Worm (Caenorhabditis elegans) whole organism, young adult: Measurements from ENCODE around the gene K11H12.3.

Source experiments
- F33H1.4 ChIP-seq: fragments of 200-800 bp; sonication (Bioruptor generic); IDR thresholded peaks from 2 replicates; pipeline ENCODE4 v1.3.6; 2022; ENCODE audit warnings: missing genetic modification reagents, missing genetic modification characterization, missing compliant biosample characterization
- F57C9.4 ChIP-seq: sonication (generic microtip); optimal IDR thresholded peaks from 2 replicates; lab custom pipeline; 2017; ENCODE audit warnings: mild to moderate bottlenecking, missing genetic modification characterization, missing compliant biosample characterization
- T07F8.4 ChIP-seq: sonication (generic microtip); optimal IDR thresholded peaks from 2 replicates; lab custom pipeline; 2016; ENCODE audit warnings: mild to moderate bottlenecking, missing genetic modification characterization, moderate library complexity, missing compliant biosample characterization
- ZK185.1 ChIP-seq: sonication (generic microtip); optimal IDR thresholded peaks from 2 replicates; lab custom pipeline; 2016; ENCODE audit warnings: mild to moderate bottlenecking, missing genetic modification characterization, missing compliant biosample characterization; ENCODE audit not compliant: poor library complexity, severe bottlenecking
- aptf-3 ChIP-seq: fragments of 200-800 bp; sonication (Bioruptor generic); IDR thresholded peaks from 2 replicates; pipeline ENCODE4 v1.3.6; 2022; ENCODE audit warnings: missing genetic modification characterization, missing compliant biosample characterization
- athp-1 ChIP-seq: sonication (generic microtip); optimal IDR thresholded peaks from 2 replicates; lab custom pipeline; 2017; ENCODE audit warnings: mild to moderate bottlenecking, missing genetic modification characterization, missing compliant biosample characterization
- attf-3 ChIP-seq: fragments of 200-800 bp; sonication (Bioruptor generic); conservative IDR thresholded peaks from 2 replicates; pipeline ENCODE4 v1.3.6; 2022; ENCODE audit warnings: missing genetic modification reagents, missing genetic modification characterization, missing compliant biosample characterization
- bed-1 ChIP-seq: fragments of 200-800 bp; sonication (Bioruptor generic); IDR thresholded peaks from 2 replicates; pipeline ENCODE4 v1.3.6; 2022; ENCODE audit warnings: missing genetic modification reagents, missing genetic modification characterization, missing compliant biosample characterization
- ccch-3 ChIP-seq: fragments of 200-800 bp; sonication (Bioruptor generic); optimal IDR thresholded peaks from 2 replicates; lab custom pipeline; 2018; ENCODE audit warnings: mild to moderate bottlenecking, missing genetic modification characterization, missing compliant biosample characterization
- cebp-1 ChIP-seq, 2 experiments: fragments of 200-800 bp in 1 of 2; sonication (Bioruptor generic) in 1 of 2; sonication (generic microtip) in 1 of 2; IDR thresholded peaks in 1 of 2; optimal IDR thresholded peaks in 1 of 2; 2 replicates each; pipeline versions ENCODE4 v1.3.6 to Lab custom; 2017 to 2022; ENCODE audit warnings: missing compliant biosample characterization in 2 of 2, missing genetic modification characterization in 2 of 2, mild to moderate bottlenecking in 1 of 2, missing genetic modification reagents in 1 of 2, moderate library complexity in 1 of 2
- ceh-91 ChIP-seq: fragments of 200-800 bp; sonication (Bioruptor generic); IDR thresholded peaks from 2 replicates; pipeline ENCODE4 v1.3.6; 2022; ENCODE audit warnings: missing genetic modification reagents, missing genetic modification characterization, missing compliant biosample characterization
- dox-1 ChIP-seq: fragments of 200-800 bp; sonication (Bioruptor generic); IDR thresholded peaks from 2 replicates; pipeline ENCODE4 v1.3.6; 2022; ENCODE audit warnings: missing genetic modification reagents, missing genetic modification characterization, missing compliant biosample characterization
- fkh-3 ChIP-seq: sonication (generic microtip); optimal IDR thresholded peaks from 2 replicates; lab custom pipeline; 2016; ENCODE audit warnings: mild to moderate bottlenecking, missing genetic modification characterization, missing compliant biosample characterization
- him-1 ChIP-seq: sonication (generic microtip); optimal IDR thresholded peaks from 2 replicates; lab custom pipeline; 2016; ENCODE audit warnings: missing genotype, missing genetic modification reagents, missing genetic modification characterization, missing compliant biosample characterization
- hlh-26 ChIP-seq: fragments of 200-800 bp; sonication (Bioruptor generic); conservative IDR thresholded peaks from 2 replicates; pipeline ENCODE4 v1.3.6; 2022; ENCODE audit warnings: missing genetic modification reagents, missing genetic modification characterization, missing compliant biosample characterization
- let-526 ChIP-seq: fragments of 200-800 bp; sonication (Bioruptor generic); IDR thresholded peaks from 2 replicates; pipeline ENCODE4 v1.3.6; 2022; ENCODE audit warnings: missing genetic modification reagents, missing genetic modification characterization, missing compliant biosample characterization
- lsl-1 ChIP-seq: fragments of 200-800 bp; sonication (Bioruptor generic); optimal IDR thresholded peaks from 2 replicates; lab custom pipeline; 2018; ENCODE audit warnings: mild to moderate bottlenecking, missing genetic modification characterization, moderate library complexity, missing compliant biosample characterization
- nfya-1 ChIP-seq: sonication (generic microtip); optimal IDR thresholded peaks from 2 replicates; lab custom pipeline; 2017; ENCODE audit warnings: antibody characterized with exemption, missing compliant biosample characterization, missing genetic modification characterization, borderline replicate concordance; ENCODE audit not compliant: insufficient read depth
- nhr-80 ChIP-seq: sonication (generic microtip); optimal IDR thresholded peaks from 2 replicates; lab custom pipeline; 2016; ENCODE audit warnings: missing genetic modification characterization, missing compliant biosample characterization
- rpc-1 ChIP-seq, 2 experiments: fragments of 150-350 bp in 1 of 2; sonication (generic microtip) in 1 of 2; optimal IDR thresholded peaks; 2 replicates each; lab custom pipeline; 2014 to 2018; ENCODE audit warnings: missing biosample characterization in 1 of 2, missing genetic modification characterization in 1 of 2, missing genetic modification reagents in 1 of 2, missing genotype in 1 of 2
- snpc-4 ChIP-seq, 5 experiments: fragments of 150-350 bp in 1 of 5; sonication (generic microtip) in 4 of 5; optimal IDR thresholded peaks; 2 replicates each; lab custom pipeline; 2014 to 2018; ENCODE audit warnings: missing genetic modification characterization in 5 of 5, missing biosample characterization in 3 of 5, antibody characterized with exemption in 2 of 5, mild to moderate bottlenecking in 2 of 5, missing compliant biosample characterization in 2 of 5, missing genotype in 2 of 5, moderate library complexity in 2 of 5, missing genetic modification reagents in 1 of 5
- somi-1 ChIP-seq: fragments of 200-800 bp; sonication (Bioruptor generic); optimal IDR thresholded peaks from 2 replicates; lab custom pipeline; 2018; ENCODE audit warnings: mild to moderate bottlenecking, missing genetic modification characterization, missing compliant biosample characterization
- tbp1 ChIP-seq: fragments of 200-800 bp; sonication (Bioruptor generic); optimal IDR thresholded peaks from 2 replicates; lab custom pipeline; 2018; ENCODE audit warnings: mild to moderate bottlenecking, missing genetic modification characterization, missing compliant biosample characterization
- unc-62 ChIP-seq: fragments of 150-350 bp; optimal IDR thresholded peaks from 2 replicates; lab custom pipeline; 2014; ENCODE audit warnings: missing biosample characterization, missing genetic modification reagents, missing genetic modification characterization
- zfh-2 ChIP-seq: fragments of 200-800 bp; sonication (Bioruptor generic); conservative IDR thresholded peaks from 2 replicates; pipeline ENCODE4 v1.3.6; 2022; ENCODE audit warnings: missing genetic modification reagents, missing genetic modification characterization, missing compliant biosample characterization
- ztf-28 ChIP-seq: fragments of 200-800 bp; sonication (Bioruptor generic); IDR thresholded peaks from 2 replicates; pipeline ENCODE4 v1.3.6; 2022; ENCODE audit warnings: missing genetic modification reagents, missing genetic modification characterization, missing compliant biosample characterization

Gene K11H12.3

DNA sequence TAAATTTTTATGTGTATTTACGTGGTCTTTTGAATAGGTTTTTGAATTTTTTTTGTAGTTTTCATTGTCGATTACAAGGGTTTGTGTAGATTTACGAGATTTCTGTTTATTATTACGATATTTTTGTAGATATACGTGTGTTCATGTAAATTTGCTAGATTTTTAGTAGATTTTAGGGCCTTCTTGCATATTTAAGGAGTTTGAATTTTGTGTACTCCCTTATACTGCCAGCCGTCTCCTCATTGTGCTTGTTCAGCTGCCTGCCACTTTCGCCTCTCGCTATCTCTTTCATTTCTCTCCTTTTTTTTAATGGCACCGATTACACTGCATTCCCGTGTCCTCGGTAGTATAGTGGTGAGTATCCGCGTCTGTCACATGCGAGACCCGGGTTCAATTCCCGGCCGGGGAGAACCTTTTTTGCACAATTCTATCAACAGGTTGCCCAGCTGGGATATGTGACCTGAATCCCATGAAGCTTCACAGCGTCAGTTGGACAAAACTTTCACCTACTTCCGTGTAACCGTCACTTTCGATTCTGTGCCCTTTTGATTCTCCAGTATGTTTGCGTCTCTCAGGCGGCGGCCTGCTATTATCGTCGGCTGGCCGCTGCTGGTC lies 9.6 kb upstream of the K11H12.3 start (continued):
- no peak for TF ChIP-seq nfya-1 (tag; lab: Kevin White, UChicago)
- TF ChIP-seq ZK185.1 (tag; lab: Kevin White, UChicago): peak; percentile 63

DNA sequence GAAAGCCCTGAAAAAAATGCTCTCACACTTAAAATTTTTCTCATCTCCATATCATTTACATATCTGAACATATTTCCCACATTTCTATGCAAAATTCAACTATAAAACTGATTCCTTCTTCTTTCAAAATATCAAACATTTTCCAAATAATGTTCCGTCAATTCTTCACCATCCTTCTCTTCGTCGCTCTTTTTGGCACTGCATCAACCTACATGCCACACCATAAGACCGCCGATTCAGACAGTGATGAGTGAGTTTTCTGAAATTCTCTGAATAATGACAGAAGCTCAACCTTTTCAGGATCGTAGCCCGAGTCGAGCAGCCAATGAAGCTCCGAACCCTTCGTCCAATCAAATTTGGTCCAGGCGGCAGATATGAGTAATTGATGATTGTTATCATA lies 3.0 kb upstream of the K11H12.3 start, which contains the start of gene K11H12.5:
Gene K11H12.5 (plus strand): TSS at position 301 of the 400 bp plus-strand sequence.
- TF ChIP-seq rpc-1 (optimal IDR thresholded peaks at IDR 0.05; lab: Kevin White, UChicago): no peak
- TF ChIP-seq rpc-1 (tag; optimal IDR thresholded peaks at IDR 0.05; lab: Kevin White, UChicago): no peak
- TF ChIP-seq F33H1.4 (GFP tag; lab: Robert Waterston, UW): no peak
- TF ChIP-seq cebp-1 (GFP tag; IDR thresholded peaks at IDR 0.05; lab: Robert Waterston, UW): no peak
- TF ChIP-seq cebp-1 (tag; optimal IDR thresholded peaks at IDR 0.05; lab: Kevin White, UChicago): no peak
- no peak for TF ChIP-seq F57C9.4
- no peak for TF ChIP-seq him-1 (tag; lab: Kevin White, UChicago)
- no peak for TF ChIP-seq aptf-3 (GFP tag; lab: Robert Waterston, UW)
- TF ChIP-seq somi-1: no peak
- TF ChIP-seq fkh-3 (tag; lab: Kevin White, UChicago): no peak
- TF ChIP-seq T07F8.4 (tag; lab: Kevin White, UChicago): no peak
- TF ChIP-seq attf-3: no peak
- no peak for TF ChIP-seq bed-1
- TF ChIP-seq unc-62 (GFP tag; lab: Kevin White, UChicago): no peak

DNA sequence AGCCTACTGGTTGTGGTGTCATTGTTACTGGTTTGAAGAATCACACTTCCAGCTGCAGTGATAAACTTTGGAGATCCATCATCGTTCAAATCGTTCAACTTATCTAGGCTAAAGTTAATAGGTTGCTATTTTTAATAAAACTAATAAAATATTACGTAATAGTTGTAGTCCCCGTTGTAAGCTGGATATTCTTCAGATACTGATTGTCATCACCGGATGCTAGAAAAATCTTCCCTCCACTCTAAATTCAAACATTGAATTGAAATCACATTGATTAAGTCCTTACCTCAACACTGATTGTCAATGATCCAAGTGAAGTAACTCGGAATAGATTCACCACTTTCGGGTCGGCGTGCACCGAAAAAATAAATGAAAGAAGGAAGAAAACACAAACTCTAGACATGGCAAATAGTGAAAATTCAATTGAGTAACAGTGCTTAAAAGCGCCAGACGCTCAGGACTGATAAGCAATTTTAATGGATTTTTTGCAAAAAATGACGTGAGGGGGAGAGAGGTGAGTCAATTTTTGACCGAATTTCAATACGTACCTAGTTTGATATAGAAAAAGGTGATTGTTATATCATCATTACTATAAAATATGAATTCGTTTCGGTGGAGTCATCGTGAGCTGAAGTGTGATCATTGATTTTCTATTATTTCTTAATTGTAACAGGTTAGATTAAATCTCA lies 2.3 kb upstream of the K11H12.3 start, which contains the start of the genes K11H12.4 and K11H12.10:
Gene K11H12.4 (minus strand): TSS at position 413 of the 689 bp plus-strand sequence.
Gene K11H12.10 (plus strand): TSS at position 605 of the 689 bp plus-strand sequence.
- TF ChIP-seq tbp1 (no peak), nhr-80 (tag; lab: Kevin White, UChicago) (peak; percentile 57), dox-1 (GFP tag; lab: Robert Waterston, UW) (0 out of 2 replicates have a peak, but pooled peaks have one; percentile 16)

DNA sequence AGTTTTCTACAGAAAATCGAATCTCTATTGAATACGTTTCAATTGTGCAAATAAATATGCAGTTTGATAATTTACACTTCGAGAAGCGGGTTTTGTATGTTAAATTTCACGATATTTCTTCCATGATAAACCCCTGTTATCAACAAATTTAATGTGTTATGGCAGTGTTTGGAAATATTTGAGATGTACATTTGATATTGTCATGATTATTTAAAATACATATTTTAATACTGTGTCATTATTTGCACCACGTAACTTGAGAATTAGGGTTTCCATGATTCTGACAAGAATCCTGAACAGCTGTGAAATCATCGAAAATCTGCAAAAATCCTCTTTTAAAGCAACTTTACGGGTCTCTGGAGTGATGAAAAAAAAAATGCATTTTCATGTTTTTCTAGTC lies 2.8 kb downstream of the K11H12.3 start, which contains the start of gene K11H12.11:
Gene K11H12.11 (minus strand): TSS at position 101 of the 400 bp plus-strand sequence.
- TF ChIP-seq ceh-91: no peak
- no peak for TF ChIP-seq lsl-1 (GFP tag; lab: Kevin White, UChicago)
- TF ChIP-seq athp-1 (tag; lab: Kevin White, UChicago): no peak
- TF ChIP-seq snpc-4 (GFP tag; optimal IDR thresholded peaks at IDR 0.05; lab: Kevin White, UChicago): no peak
- TF ChIP-seq snpc-4 (tag; optimal IDR thresholded peaks at IDR 0.05; lab: Kevin White, UChicago): no peak
- no peak for TF ChIP-seq ccch-3 (GFP tag; lab: Kevin White, UChicago)
- TF ChIP-seq ZK185.1 (tag; lab: Kevin White, UChicago): no peak
- TF ChIP-seq zfh-2 (GFP tag; lab: Robert Waterston, UW): no peak
- TF ChIP-seq hlh-26 (GFP tag; lab: Robert Waterston, UW): no peak
- TF ChIP-seq fkh-3 (tag; lab: Kevin White, UChicago): no peak
- TF ChIP-seq, all 124 proteins: peak for 0

DNA sequence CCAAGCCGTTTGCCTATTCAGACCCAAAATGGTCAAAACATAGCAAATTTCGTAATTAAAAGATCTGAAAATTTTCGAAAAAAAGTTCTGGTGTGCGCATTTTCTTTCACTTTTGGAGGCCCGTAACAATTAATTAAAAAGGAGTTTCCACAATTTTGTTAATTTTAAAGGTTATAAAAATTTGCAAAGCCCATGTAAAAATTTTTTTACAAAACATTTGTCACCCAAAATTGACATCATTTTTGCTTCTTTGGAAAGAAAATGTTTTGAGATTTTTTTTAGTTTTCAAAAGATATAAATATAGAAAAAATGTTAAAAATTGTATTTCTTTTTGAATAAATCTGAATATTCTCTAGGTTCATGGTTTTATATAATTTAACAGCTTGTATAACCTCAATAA lies 6.3 kb downstream of the K11H12.3 start, which contains the start of gene K11H12.6:
Gene K11H12.6 (plus strand): TSS at position 301 of the 400 bp plus-strand sequence.
- TF ChIP-seq ztf-28 (GFP tag; lab: Robert Waterston, UW): no peak
- no peak for TF ChIP-seq let-526 (GFP tag; lab: Robert Waterston, UW)
